Worm (Caenorhabditis elegans) whole organism, L3 larva: Measurements from ENCODE around the gene ndc-80.
A peak's percentile ranks its signal among the peaks of the same experiment; 100 is the strongest.

Experiments used
- fkh-10 ChIP-seq: sonication (generic microtip); optimal IDR thresholded peaks from 2 replicates; lab custom pipeline; 2017; ENCODE audit warnings: missing biosample characterization, missing genetic modification reagents, missing genetic modification characterization
- skn-1 ChIP-seq: fragments of 150-350 bp; optimal IDR thresholded peaks from 2 replicates; lab custom pipeline; 2014; ENCODE audit warnings: missing biosample characterization, missing genetic modification characterization

DNA sequence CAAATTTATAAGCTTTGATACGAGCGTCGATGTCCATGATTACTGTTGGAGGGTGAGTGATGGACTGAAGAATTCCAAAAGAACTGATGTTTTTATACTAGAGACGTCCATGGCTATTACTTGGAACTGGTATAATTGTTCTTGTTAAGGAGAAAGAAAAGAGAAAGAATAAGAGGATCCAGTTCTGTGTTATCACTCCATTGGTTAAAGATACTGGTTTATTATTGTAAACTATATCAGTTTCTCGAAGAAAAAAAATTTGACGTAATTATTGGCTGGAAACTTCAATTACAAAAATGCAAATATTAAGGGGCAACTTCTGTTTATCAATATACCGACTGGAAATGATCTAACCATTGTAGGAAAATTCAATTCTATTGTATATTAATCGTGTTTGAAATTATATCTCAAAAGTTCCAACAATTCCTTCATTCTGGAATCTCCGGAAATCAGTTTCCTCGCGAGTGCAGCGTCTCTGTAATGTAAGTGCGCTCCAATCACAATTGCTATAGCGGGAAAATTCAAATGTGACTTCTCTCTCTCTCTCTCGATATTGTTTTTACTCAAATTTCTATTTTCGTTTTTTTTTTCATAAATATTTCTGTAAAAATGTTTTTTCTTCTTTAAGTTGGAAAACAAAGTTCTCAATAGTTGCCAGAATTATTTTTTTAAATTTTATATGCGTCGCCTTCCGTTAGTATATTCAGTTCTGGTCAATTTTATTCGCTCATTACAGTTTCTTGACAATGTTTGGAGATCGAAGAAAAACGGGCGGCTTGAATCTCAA, at the start of gene ndc-80, which contains the start of gene col-2:
- TF ChIP-seq skn-1 (tag; lab: Kevin White, UChicago) (peak; percentile 4), fkh-10 (peak; percentile 23)
